Fruit fly (Drosophila melanogaster) whole organism, wandering third instar larva: ENCODE measurements around the gene Mettl14.
A peak's percentile ranks its signal among the peaks of the same experiment; 100 is the strongest.

Experiments
- Abd-B ChIP-seq: fragments of >200 bp; optimal IDR thresholded peaks from 2 replicates; lab custom pipeline; 2017; ENCODE audit warnings: missing biosample characterization, missing genetic modification characterization
- CG32264 ChIP-seq: fragments of 200-800 bp; sonication (Bioruptor generic); optimal IDR thresholded peaks from 2 replicates; lab custom pipeline; 2016; ENCODE audit warnings: missing biosample characterization, missing genetic modification characterization
- CG9705 ChIP-seq: fragments of 200-800 bp; sonication (Bioruptor generic); optimal IDR thresholded peaks from 2 replicates; lab custom pipeline; 2018; ENCODE audit warnings: missing biosample characterization, mild to moderate bottlenecking, missing genetic modification characterization
- Dfd ChIP-seq: fragments of >200 bp; optimal IDR thresholded peaks from 2 replicates; lab custom pipeline; 2017; ENCODE audit warnings: missing biosample characterization, missing genetic modification characterization
- Dif ChIP-seq: fragments of 200-275, 200-300 bp; sonication (Bioruptor generic); optimal IDR thresholded peaks from 2 replicates; lab custom pipeline; 2018; ENCODE audit warnings: missing biosample characterization, missing genetic modification characterization; ENCODE audit not compliant: partially characterized antibody
- HLH106 ChIP-seq: fragments of 200-800 bp; optimal IDR thresholded peaks from 3 replicates; lab custom pipeline; 2019; ENCODE audit warnings: missing biosample characterization, mild to moderate bottlenecking, missing genetic modification characterization, moderate library complexity
- Hnf4 ChIP-seq: fragments of 200-800 bp; sonication (Bioruptor generic); optimal IDR thresholded peaks from 2 replicates; lab custom pipeline; 2016; ENCODE audit warnings: missing biosample characterization, mild to moderate bottlenecking, missing genetic modification characterization
- Hr83 ChIP-seq: fragments of 200-300 bp; sonication (Bioruptor generic); optimal IDR thresholded peaks from 2 replicates; lab custom pipeline; 2016; ENCODE audit warnings: missing biosample characterization, mild to moderate bottlenecking, missing genetic modification characterization, moderate library complexity; ENCODE audit not compliant: poor library complexity, severe bottlenecking
- Jra ChIP-seq: sonication (Bioruptor generic); optimal IDR thresholded peaks from 2 replicates; lab custom pipeline; 2016; ENCODE audit warnings: missing biosample characterization, missing genetic modification characterization
- Rel ChIP-seq, 2 experiments: fragments of 200-800 bp; sonication (Bioruptor generic) in 1 of 2; optimal IDR thresholded peaks; 2 replicates in 1 of 2; 3 replicates in 1 of 2; lab custom pipeline; 2016 to 2019; ENCODE audit warnings: mild to moderate bottlenecking in 2 of 2, missing biosample characterization in 2 of 2, missing genetic modification characterization in 2 of 2, moderate library complexity in 1 of 2
- Sp1 ChIP-seq: fragments of 200-800 bp; sonication (Bioruptor generic); optimal IDR thresholded peaks from 3 replicates; lab custom pipeline; 2019; ENCODE audit warnings: missing biosample characterization, mild to moderate bottlenecking, missing genetic modification characterization, moderate library complexity
- Vsx2 ChIP-seq: fragments of 200-300, 225-300 bp; sonication (Bioruptor generic); optimal IDR thresholded peaks from 2 replicates; lab custom pipeline; 2018; ENCODE audit warnings: missing biosample characterization, missing genetic modification characterization; ENCODE audit not compliant: partially characterized antibody
- br ChIP-seq: fragments of 200-800 bp; sonication (Bioruptor generic); optimal IDR thresholded peaks from 2 replicates; lab custom pipeline; 2016; ENCODE audit warnings: missing biosample characterization, missing genetic modification characterization
- brk ChIP-seq: fragments of 200-800 bp; sonication (Bioruptor generic); optimal IDR thresholded peaks from 2 replicates; lab custom pipeline; 2016; ENCODE audit warnings: missing biosample characterization, mild to moderate bottlenecking, missing genetic modification characterization
- dl ChIP-seq, 2 experiments: fragments of 175-275, 200-275 bp in 1 of 2; fragments of 200-275 bp in 1 of 2; sonication (Bioruptor generic); optimal IDR thresholded peaks; lab custom pipeline; 2018; ENCODE audit warnings: mild to moderate bottlenecking in 2 of 2, missing biosample characterization in 2 of 2, missing genetic modification characterization in 2 of 2, moderate library complexity in 2 of 2; ENCODE audit not compliant: partially characterized antibody in 2 of 2, insufficient read depth in 1 of 2
- dmrt93B ChIP-seq: fragments of 200-800 bp; sonication (Bioruptor generic); optimal IDR thresholded peaks from 2 replicates; lab custom pipeline; 2018; ENCODE audit warnings: missing biosample characterization, mild to moderate bottlenecking, missing genetic modification characterization
- foxo ChIP-seq, 2 experiments: fragments of 200-800 bp; sonication (Bioruptor generic); optimal IDR thresholded peaks; 2 replicates in 1 of 2; 3 replicates in 1 of 2; lab custom pipeline; 2016 to 2017; ENCODE audit warnings: missing biosample characterization in 2 of 2, missing genetic modification characterization in 2 of 2
- h ChIP-seq: fragments of 200-800 bp; sonication (Bioruptor generic); optimal IDR thresholded peaks from 3 replicates; lab custom pipeline; 2016; ENCODE audit warnings: missing biosample characterization, mild to moderate bottlenecking, missing genetic modification characterization
- jim ChIP-seq: fragments of 175-275, 200-325 bp; sonication (Bioruptor generic); optimal IDR thresholded peaks from 2 replicates; lab custom pipeline; 2016; ENCODE audit warnings: missing biosample characterization, mild to moderate bottlenecking, missing genetic modification characterization
- lola ChIP-seq: fragments of >200 bp; optimal IDR thresholded peaks from 2 replicates; lab custom pipeline; 2017; ENCODE audit warnings: missing biosample characterization, missing genetic modification characterization
- pan ChIP-seq: fragments of >200 bp; optimal IDR thresholded peaks from 2 replicates; lab custom pipeline; 2017
- rgr ChIP-seq: fragments of 200-800 bp; sonication (Bioruptor generic); optimal IDR thresholded peaks from 3 replicates; lab custom pipeline; 2016; ENCODE audit warnings: missing biosample characterization, mild to moderate bottlenecking, missing genetic modification characterization
- sage ChIP-seq: fragments of 200-800 bp; sonication (Bioruptor generic); optimal IDR thresholded peaks from 2 replicates; lab custom pipeline; 2016; ENCODE audit warnings: missing biosample characterization, mild to moderate bottlenecking, missing genetic modification characterization
- sv ChIP-seq: fragments of 200-800 bp; sonication (Bioruptor generic); optimal IDR thresholded peaks from 3 replicates; lab custom pipeline; 2016; ENCODE audit warnings: missing biosample characterization, missing genetic modification characterization
- tai ChIP-seq: sonication (Bioruptor generic); optimal IDR thresholded peaks from 2 replicates; lab custom pipeline; 2016; ENCODE audit warnings: missing biosample characterization, missing genetic modification characterization
- usp ChIP-seq: fragments of >200 bp; optimal IDR thresholded peaks from 2 replicates; lab custom pipeline; 2017; ENCODE audit warnings: missing biosample characterization, missing genetic modification characterization
- woc ChIP-seq: sonication (Bioruptor generic); optimal IDR thresholded peaks from 2 replicates; lab custom pipeline; 2016; ENCODE audit warnings: missing biosample characterization, mild to moderate bottlenecking, missing genetic modification characterization

Mettl14 gene

DNA sequence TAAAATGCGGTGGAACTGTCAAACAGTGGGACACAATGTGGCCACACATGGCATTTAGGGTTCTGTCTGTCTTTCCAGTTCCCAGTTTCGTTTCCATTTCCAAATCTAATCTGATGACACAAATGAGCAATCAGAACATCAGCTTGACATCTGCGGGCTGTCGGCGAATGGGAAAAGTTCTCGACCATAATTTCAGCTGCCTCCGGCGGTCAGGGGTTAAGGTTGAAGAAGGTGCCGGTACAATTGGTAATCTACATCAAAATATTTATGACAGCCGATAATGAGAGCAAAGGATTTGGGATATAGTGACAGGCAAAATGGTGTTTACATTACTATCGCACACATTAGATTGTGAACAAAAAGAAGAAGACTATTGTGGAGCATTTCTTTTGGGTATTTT, 26.4 kb upstream of the Mettl14 start:
- TF ChIP-seq dmrt93B (GFP tag; lab: Kevin White, UChicago) (no peak), Rel (GFP tag; optimal IDR thresholded peaks at IDR 0.05; lab: Kevin White, UChicago) (no peak), Rel (tag; optimal IDR thresholded peaks at IDR 0.05; lab: Kevin White, UChicago) (no peak), tai (GFP tag; lab: Kevin White, UChicago) (no peak), lola (no peak), dl (GFP tag; optimal IDR thresholded peaks at IDR 0.05; lab: Kevin White, UChicago; ENCODE audit: insufficient read depth in 1 of 2, partially characterized antibody in 2 of 2) (no peak), HLH106 (tag; lab: Kevin White, UChicago) (no peak), Sp1 (no peak), br (no peak)
- TF ChIP-seq, all 38 proteins: peak for 0

DNA sequence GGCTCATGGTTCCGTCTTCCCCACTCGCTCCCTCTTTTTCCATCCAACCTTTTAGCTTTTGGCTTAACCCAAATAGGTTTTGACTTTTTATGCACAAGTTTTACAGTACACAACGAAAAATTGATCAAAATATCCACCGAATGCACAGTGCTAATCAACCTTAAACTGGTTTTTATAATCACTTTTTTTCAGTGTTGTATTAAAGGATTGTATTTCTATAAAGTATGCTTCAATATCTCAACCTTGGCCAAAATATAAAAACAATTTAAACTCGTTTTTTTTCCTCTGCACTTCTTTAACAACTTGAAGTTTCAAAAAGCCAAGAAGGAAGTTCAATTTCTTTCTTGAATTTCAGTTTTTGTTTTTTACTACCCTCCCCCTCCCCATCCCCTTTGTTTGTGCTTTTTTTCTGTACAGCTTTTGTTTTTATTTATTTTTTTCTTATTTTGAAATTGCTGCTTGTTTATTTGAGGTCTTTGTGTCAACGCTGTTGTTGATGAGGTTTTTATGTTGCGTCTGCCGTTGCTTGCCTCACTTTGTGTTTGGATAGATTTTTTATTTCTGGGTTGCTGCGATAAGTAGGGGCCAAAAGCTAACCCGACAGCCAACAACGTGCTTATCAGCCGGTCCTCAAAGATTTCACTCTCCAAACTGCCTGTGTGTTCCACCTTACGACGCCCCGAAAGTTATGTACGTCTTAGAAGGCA, 23.2 kb upstream of the Mettl14 start:
- TF ChIP-seq foxo (GFP tag; optimal IDR thresholded peaks at IDR 0.05; lab: Kevin White, UChicago) (peak in 1 of 2 experiments; percentile 3), Abd-B (GFP tag; lab: Kevin White, UChicago) (no peak), HLH106 (tag; lab: Kevin White, UChicago) (no peak), Jra (GFP tag; lab: Kevin White, UChicago) (no peak), h (GFP tag; lab: Kevin White, UChicago) (peak; percentile 7)
- TF ChIP-seq, all 38 proteins: peak for 2

DNA sequence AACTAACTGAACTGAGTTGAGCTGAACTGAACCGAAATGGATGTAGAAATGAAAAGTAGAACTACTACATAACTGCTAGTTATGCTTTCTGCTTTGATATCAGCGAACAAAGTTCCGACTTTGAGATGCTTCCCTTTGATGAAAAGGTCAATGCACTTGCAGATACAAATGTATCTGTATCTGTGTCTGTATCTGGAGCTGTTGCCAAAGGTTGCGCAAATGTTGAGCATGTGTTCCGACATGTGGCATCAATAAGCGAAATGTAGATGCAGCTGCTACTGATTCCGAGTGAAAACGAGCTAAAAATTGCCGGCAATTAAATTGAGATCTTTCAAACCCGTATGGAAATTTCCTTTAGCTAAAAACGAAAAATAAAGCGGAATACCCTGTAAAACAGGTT, 21.6 kb upstream of the Mettl14 start:
- no peak for TF ChIP-seq dl (GFP tag; optimal IDR thresholded peaks at IDR 0.05; lab: Kevin White, UChicago; ENCODE audit: insufficient read depth in 1 of 2, partially characterized antibody in 2 of 2)
- TF ChIP-seq Sp1: no peak
- no peak for TF ChIP-seq rgr (GFP tag; lab: Kevin White, UChicago)
- TF ChIP-seq h (GFP tag; lab: Kevin White, UChicago): no peak
- no peak for TF ChIP-seq Hnf4 (GFP tag; lab: Kevin White, UChicago)
- no peak for TF ChIP-seq woc (GFP tag; lab: Kevin White, UChicago)
- no peak for TF ChIP-seq sv (GFP tag; lab: Kevin White, UChicago)
- no peak for TF ChIP-seq Rel (GFP tag; optimal IDR thresholded peaks at IDR 0.05; lab: Kevin White, UChicago)
- TF ChIP-seq Rel (tag; optimal IDR thresholded peaks at IDR 0.05; lab: Kevin White, UChicago): no peak
- TF ChIP-seq tai (GFP tag; lab: Kevin White, UChicago): no peak
- TF ChIP-seq br: no peak
- no peak for TF ChIP-seq pan (lab: Kevin White, UChicago)
- TF ChIP-seq HLH106 (tag; lab: Kevin White, UChicago): no peak
- no peak for TF ChIP-seq Hr83 (GFP tag; lab: Kevin White, UChicago)
- no peak for TF ChIP-seq CG9705 (GFP tag; lab: Kevin White, UChicago)
- TF ChIP-seq Dif (GFP tag; lab: Kevin White, UChicago): no peak
- no peak for TF ChIP-seq dmrt93B (GFP tag; lab: Kevin White, UChicago)
- no peak for TF ChIP-seq Vsx2 (GFP tag; lab: Kevin White, UChicago)
- TF ChIP-seq jim (GFP tag; lab: Kevin White, UChicago): no peak
- TF ChIP-seq usp (GFP tag; lab: Kevin White, UChicago): no peak

DNA sequence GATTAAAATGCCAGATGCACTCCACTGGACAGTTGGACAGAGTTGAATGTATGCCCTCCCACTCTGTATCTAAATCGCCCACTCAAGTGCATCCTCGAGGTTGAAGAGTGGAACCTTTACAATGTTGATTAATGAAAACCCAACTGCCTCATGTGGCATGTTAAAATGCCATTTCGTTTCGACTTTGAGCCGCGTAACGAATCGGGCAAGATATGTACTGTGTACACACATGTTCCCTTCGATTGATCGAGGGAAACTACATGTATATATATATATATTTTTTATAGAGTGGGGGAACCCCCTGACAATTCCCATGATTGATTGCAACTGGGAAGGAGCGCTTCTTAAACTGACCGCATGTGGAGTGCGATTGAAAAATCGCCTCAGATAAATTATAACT, 20.1 kb upstream of the Mettl14 start:
- TF ChIP-seq h (GFP tag; lab: Kevin White, UChicago) (no peak), Jra (GFP tag; lab: Kevin White, UChicago) (no peak), woc (GFP tag; lab: Kevin White, UChicago) (no peak), jim (GFP tag; lab: Kevin White, UChicago) (no peak), Abd-B (GFP tag; lab: Kevin White, UChicago) (no peak), sage (GFP tag; lab: Kevin White, UChicago) (no peak), brk (no peak), HLH106 (tag; lab: Kevin White, UChicago) (no peak), Dfd (GFP tag; lab: Kevin White, UChicago) (no peak), br (no peak), CG32264 (GFP tag; lab: Kevin White, UChicago) (no peak)
